Worm (Caenorhabditis elegans): ENCODE results near the gene T26A5.6.
A peak's percentile ranks its signal among the peaks of the same experiment; 100 is the strongest.

Gene T26A5.6

DNA sequence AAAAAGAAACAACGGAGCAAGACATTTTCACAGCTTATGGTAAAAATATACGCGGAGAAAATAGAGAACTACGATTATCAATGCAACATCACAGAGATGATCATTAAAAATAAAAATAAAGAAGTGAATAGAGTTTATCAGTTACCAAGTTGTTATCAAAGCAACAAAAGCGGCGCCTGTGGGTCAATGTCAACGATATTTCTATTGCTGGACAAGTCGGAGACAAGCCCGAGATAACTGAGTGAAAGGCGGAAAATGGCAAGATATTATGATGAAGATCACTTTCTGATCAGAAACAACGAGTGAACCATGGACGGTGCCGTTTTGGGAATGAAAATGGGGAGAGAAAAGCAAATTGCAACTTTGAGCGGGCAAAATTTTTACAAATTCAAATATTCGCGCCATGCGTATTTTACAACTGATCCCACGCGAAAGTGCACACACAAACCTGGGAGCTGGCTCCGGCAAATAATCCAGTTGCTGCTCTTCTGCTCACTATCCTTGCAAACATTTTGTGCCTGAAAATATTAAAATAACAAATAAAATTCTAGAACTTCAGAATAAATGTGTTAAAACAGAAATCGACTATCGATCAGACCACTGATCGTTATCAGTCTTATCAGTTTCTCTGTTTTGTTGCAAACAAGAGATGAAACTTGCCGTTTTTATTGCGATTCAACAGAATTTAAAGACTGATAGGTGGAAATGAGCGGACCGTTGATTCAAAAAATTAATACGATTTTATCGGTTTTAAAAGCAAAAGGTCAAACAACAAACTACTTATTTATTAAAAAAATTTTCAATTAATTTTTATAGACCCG lies 8.0 kb downstream of the T26A5.6 start, which contains the start of gene mel-32:
Gene mel-32 (minus strand): TSS at position 696 of the 821 bp plus-strand sequence.
- no peak for TF ChIP-seq him-1 (tag; optimal IDR thresholded peaks at IDR 0.05)
- no peak for TF ChIP-seq W03F9.2 (tag; optimal IDR thresholded peaks at IDR 0.05)
- TF ChIP-seq dao-5 (tag; optimal IDR thresholded peaks at IDR 0.05): no peak

DNA sequence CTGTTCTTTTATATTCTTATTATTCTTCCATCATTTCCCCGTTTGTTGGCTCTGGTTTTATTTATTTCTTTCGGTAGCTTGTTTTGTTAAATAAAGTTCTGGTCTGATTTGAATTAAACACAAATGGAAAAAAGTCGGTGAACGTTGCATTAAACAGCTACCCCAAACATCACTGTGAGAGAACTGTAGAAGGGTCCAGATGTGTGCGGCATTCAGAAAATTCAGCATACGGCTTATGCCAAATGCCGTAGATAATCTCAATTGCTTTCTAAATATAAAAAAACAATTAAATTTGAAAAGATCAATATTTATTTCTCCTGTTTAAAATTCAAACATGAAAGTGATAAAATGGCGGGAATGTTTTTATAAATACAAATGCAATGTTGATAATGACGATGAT lies 10.6 kb downstream of the T26A5.6 start:
- no peak for TF ChIP-seq W03F9.2 (tag; optimal IDR thresholded peaks at IDR 0.05)
- no peak for TF ChIP-seq dao-5 (tag; optimal IDR thresholded peaks at IDR 0.05)
- TF ChIP-seq him-1 (tag; optimal IDR thresholded peaks at IDR 0.05): no peak

DNA sequence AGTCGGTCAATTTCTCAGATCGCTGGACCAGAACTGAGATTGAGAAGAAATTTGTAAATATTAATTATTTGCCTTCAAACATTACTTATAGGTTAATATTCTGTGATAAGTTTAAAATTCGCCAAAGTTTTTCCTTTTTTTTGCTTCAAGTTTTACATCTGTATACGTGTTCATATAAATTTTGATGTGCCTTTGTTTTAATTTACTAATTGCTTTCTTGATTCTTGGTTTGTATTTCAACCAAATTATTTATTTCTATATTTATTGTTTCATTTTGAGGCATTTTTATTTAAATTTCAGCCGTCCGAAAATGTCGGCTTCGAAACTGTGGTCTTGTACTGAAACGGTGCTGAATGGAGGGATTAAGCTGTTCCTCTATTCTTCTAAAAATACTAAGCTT lies 14.2 kb downstream of the T26A5.6 start, which contains the start of gene C05D11.1:
Gene C05D11.1 (plus strand): TSS at position 301 of the 400 bp plus-strand sequence.
- TF ChIP-seq dao-5 (tag; optimal IDR thresholded peaks at IDR 0.05) (no peak), W03F9.2 (tag; optimal IDR thresholded peaks at IDR 0.05) (no peak), him-1 (tag; optimal IDR thresholded peaks at IDR 0.05) (no peak)

DNA sequence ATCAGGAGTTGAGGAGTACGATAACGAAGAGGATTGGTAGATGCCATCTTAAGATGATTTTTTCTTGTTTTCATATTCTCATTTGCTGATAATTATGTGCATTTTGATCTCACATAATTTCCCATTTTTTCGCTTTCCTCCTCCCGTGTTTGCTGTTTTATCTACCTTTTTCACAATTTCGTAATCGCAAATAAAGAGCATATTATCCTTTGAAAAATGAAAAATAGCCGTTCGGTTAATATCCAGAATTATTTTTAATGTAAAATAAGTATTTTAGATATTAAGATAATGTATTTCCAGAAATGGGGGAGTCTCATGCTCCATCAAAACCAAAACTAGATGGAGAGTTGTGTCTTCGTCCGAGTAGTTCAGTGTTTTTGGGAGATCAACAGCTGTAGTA lies 17.6 kb downstream of the T26A5.6 start, which contains the start of gene vps-16:
Gene vps-16 (plus strand): TSS at position 301 of the 400 bp plus-strand sequence.
- no peak for TF ChIP-seq W03F9.2 (tag; optimal IDR thresholded peaks at IDR 0.05)
- no peak for TF ChIP-seq him-1 (tag; optimal IDR thresholded peaks at IDR 0.05)
- no peak for TF ChIP-seq dao-5 (tag; optimal IDR thresholded peaks at IDR 0.05)

DNA sequence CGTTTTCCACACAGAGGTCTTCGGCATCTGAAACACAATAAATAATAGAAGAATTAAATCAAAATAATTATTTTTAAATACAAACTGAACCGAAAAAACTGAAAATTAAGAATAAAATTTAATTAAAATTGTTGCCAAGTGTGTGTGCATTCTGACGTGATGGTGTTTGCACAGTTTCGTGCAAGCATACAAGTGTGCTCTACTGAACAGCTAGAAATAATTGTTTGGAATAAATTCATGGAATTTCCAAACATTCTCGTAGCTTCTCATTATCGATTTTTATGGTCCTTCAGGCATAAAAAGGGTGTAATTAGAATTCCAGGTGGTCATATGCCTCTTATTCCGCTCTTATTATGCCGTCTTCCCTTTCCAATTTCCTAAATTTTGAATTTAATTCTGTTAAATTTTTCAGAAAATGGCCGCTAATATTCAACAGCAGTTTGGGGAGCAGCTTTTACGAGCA lies 18.7 kb downstream of the T26A5.6 start, which contains the start of the genes mrps-17 and txdc-9:
Gene mrps-17 (minus strand): TSS at position 33 of the 463 bp plus-strand sequence.
Gene txdc-9 (plus strand): TSS at position 413 of the 463 bp plus-strand sequence.
- no peak for TF ChIP-seq him-1 (tag; optimal IDR thresholded peaks at IDR 0.05)
- TF ChIP-seq W03F9.2 (tag; optimal IDR thresholded peaks at IDR 0.05): peak; percentile 91

DNA sequence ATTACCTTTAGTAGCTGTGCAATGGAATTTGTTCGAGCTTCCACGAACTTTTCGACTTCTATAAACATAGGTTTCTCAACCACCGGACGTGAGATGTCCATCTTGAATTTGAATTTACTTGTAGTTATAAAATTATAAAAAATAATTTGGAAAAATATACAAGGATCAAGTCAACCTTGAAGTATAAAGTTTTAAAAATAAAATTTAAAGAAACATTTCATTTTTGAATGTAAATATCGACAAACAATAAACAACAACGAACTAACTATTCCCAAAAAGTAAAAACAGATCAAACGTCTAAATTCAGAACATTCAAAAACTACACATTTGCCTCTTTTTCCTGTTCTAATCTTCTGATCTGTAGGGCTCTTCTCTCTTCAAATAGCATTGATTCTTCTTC lies 19.7 kb downstream of the T26A5.6 start, which contains the start of gene popl-1:
Gene popl-1 (minus strand): TSS at position 101 of the 400 bp plus-strand sequence.
- no peak for TF ChIP-seq W03F9.2 (tag; optimal IDR thresholded peaks at IDR 0.05)
- no peak for TF ChIP-seq dao-5 (tag; optimal IDR thresholded peaks at IDR 0.05)
- no peak for TF ChIP-seq him-1 (tag; optimal IDR thresholded peaks at IDR 0.05)

DNA sequence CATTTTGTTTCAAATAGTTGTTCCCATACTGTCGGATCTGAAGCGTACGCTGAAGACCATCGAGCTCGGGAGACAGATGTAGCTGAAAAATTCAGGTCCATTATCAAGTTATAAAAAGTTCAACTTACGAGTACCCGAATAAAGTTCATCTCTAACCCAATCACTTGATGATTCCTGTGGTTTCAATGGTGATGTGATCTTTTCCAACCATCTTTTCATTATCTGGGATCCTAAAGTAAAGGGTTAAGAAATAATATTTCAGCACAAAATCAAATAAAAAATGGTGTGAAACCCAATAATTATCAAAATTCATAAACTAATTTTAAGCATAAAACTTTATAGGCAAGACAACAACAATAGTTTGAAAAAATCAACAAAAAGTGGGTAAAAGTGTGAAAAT lies 23.3 kb downstream of the T26A5.6 start, which contains the start of gene C05D11.8:
Gene C05D11.8 (minus strand): TSS at position 101 of the 400 bp plus-strand sequence.
- TF ChIP-seq W03F9.2 (tag; optimal IDR thresholded peaks at IDR 0.05) (no peak), him-1 (tag; optimal IDR thresholded peaks at IDR 0.05) (no peak), dao-5 (tag; optimal IDR thresholded peaks at IDR 0.05) (no peak)

DNA sequence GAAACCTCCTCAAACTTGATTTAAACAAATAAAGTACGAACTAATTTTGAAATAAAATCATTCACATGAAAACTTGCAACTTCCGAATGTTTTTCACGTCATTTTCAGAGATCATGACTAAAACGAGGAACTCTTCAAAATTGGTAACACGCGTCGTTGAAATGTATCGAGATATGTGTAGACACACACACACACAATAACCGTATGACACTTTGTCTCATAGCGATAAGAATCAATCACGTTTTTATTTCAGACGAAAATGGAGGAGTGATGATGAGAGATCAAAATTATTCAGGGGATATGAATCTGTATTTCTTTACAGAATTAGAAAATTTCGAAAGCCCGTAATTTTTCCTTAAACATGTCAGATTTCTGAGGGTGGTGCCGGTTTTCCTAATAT lies 27.8 kb downstream of the T26A5.6 start:
- no peak for TF ChIP-seq dao-5 (tag; optimal IDR thresholded peaks at IDR 0.05)
- no peak for TF ChIP-seq him-1 (tag; optimal IDR thresholded peaks at IDR 0.05)
- no peak for TF ChIP-seq W03F9.2 (tag; optimal IDR thresholded peaks at IDR 0.05)

DNA sequence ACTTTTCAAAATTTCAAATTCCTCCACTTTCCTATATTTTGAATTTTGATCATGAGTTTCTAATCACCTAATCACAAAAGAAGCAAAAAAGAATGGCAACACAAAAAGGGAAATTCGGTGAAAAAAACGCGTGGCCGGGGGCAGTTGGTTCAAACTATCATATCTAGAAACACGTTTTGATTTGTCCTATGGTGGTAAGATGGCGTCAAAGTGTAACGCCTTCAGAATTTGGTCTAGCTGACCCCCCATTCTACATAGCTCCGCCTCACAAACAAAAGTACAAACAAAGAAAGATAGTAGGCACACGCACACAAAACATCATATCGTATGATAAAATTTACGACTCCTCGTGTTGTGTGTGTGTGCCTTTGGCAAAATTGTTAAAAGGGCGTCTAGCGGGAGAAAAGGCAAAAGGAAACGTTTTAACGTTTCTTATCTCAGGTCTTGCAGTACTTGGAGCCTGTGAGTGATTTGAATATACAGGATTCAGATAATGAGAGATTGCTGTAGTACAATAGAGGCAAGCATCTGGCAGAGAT lies 28.5 kb downstream of the T26A5.6 start:
- TF ChIP-seq dao-5 (tag; optimal IDR thresholded peaks at IDR 0.05) (no peak), him-1 (tag; optimal IDR thresholded peaks at IDR 0.05) (no peak), W03F9.2 (tag; optimal IDR thresholded peaks at IDR 0.05) (no peak)

DNA sequence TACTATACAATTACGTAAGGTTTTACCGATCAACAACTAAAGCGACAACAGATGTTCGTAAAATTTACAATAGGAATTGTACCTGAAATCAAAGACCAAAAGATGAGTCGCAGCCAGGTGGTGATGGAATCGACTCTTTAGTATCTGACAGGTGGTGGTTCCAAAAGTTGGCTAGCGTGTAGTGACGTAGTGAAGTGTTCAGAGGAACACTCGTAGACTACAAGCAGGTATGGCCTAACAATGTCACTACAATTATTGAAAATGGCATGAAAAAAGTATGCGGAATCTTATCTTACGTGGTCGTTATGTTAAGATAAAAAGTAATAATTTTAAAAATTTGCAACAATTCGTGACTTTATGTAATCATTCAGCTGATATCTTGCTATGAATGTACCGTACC lies 29.0 kb downstream of the T26A5.6 start:
- no peak for TF ChIP-seq him-1 (tag; optimal IDR thresholded peaks at IDR 0.05)

DNA sequence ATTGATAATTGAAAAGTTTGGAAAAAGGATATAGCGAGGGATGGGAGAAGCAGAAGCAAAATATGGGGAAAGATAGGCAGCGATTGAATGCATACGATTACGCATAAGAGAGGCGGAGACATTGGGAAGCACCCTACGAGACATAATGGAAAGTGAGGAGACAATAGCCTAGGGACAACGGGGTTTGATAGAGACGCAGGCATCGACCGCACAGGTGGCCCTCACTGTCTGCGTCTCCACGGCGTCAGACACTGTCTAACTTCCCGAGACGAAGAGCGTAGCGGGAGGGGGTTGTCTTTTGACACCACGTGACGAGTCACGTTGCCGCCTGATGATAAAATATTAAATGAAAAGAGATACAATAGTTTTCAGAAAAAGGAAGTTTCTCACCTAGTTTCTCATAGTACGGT lies 29.5 kb downstream of the T26A5.6 start:
- no peak for TF ChIP-seq him-1 (tag; optimal IDR thresholded peaks at IDR 0.05)
- peak; percentile 60 for TF ChIP-seq W03F9.2 (tag; optimal IDR thresholded peaks at IDR 0.05)
- TF ChIP-seq dao-5 (tag; optimal IDR thresholded peaks at IDR 0.05): no peak

DNA sequence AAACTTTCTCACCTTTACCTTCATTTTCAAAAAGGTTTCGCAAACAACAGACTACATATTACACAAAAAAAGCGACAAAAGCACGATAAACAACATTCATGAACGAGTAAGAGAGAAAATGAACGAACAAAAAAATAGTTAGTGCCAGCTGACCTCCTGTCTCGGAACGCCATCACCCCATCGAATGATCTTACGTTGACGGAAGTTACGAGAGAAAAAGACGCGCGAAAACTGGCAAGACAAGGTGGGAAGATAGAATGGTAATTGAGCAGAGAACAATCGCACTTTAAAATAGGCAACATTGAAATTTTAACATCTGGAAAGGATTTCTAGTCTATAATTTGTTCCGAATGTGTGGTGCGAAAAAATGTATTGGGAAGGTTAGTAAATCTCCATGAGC lies 30.3 kb downstream of the T26A5.6 start:
- TF ChIP-seq W03F9.2 (tag; optimal IDR thresholded peaks at IDR 0.05) (no peak), dao-5 (tag; optimal IDR thresholded peaks at IDR 0.05) (no peak), him-1 (tag; optimal IDR thresholded peaks at IDR 0.05) (no peak)

DNA sequence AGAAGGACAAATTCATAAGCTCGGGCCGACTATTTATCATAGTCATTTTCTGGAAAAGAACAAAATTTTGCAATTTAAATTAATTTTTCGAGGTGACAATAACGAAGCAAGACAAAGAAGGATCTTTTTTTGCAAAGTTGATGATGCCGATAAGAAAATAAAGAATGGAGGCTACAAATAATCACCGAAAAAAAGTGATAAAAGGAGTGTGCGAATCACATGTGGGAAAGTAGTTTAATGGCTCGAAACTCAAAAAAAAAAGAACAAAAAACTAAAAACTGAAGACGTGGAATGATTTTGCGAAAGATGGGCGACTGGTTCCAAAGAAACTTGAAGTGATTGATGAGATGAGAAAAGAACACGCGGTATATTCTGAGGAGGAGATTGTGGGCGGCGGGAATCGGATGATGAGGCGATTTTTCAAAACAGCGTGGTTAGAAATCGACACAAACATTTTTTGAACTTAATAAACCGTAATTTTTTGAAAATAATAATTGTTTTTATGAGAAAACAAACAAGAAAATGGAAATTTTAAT lies 31.0 kb downstream of the T26A5.6 start, which contains the start of gene atgl-1:
Gene atgl-1 (minus strand): TSS at position 51 of the 536 bp plus-strand sequence.
- no peak for TF ChIP-seq W03F9.2 (tag; optimal IDR thresholded peaks at IDR 0.05)
- no peak for TF ChIP-seq him-1 (tag; optimal IDR thresholded peaks at IDR 0.05)
- no peak for TF ChIP-seq dao-5 (tag; optimal IDR thresholded peaks at IDR 0.05)

DNA sequence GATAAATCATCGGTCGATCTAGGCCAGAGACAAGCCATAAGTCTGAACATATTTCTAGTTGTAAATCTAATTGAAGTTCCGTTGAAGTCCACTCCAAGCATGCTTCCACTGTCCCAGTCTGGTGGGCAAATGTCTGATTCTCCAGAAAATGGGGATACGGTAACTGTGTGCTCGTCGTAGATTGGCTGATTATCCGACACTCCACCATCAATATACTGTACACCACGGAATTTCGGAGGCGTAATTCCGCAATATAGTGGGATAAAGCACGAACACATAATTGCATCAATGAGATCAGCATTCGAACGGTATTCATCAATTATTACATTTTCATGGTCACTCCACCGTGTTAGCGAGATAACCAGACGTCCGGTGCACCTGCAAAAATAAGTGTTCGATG lies 32.2 kb downstream of the T26A5.6 start:
- no peak for TF ChIP-seq him-1 (tag; optimal IDR thresholded peaks at IDR 0.05)
- TF ChIP-seq dao-5 (tag; optimal IDR thresholded peaks at IDR 0.05): no peak
- no peak for TF ChIP-seq W03F9.2 (tag; optimal IDR thresholded peaks at IDR 0.05)
